Worm (Caenorhabditis elegans): ENCODE data around the gene C03B1.6.

Gene C03B1.6

ce11 chrX:6357772-6358171, 7.7 kb downstream of the C03B1.6 start, which contains the start of gene C03B1.10:
C03B1.10 (minus strand) TSS chrX:6357872.
- TF ChIP-seq lir-3 (tag; optimal IDR thresholded peaks at IDR 0.05; ENCODE audit: poor library complexity) = no peak
- TF ChIP-seq nhr-20 (tag; optimal IDR thresholded peaks at IDR 0.05) = no peak
- no peak for TF ChIP-seq nhr-77 (tag; optimal IDR thresholded peaks at IDR 0.05)
- no peak for TF ChIP-seq lin-35 (GFP tag; optimal IDR thresholded peaks at IDR 0.05)
- TF ChIP-seq hlh-4 (tag; optimal IDR thresholded peaks at IDR 0.05) = no peak
- no peak for TF ChIP-seq C16A3.4 (tag; optimal IDR thresholded peaks at IDR 0.05)
- no peak for TF ChIP-seq hpl-2 (GFP tag; optimal IDR thresholded peaks at IDR 0.05)
- no peak for TF ChIP-seq ama-1 (optimal IDR thresholded peaks at IDR 0.05)
- no peak for TF ChIP-seq skn-1 (tag; optimal IDR thresholded peaks at IDR 0.05)
- TF ChIP-seq Y116A8C.19 (tag; optimal IDR thresholded peaks at IDR 0.05; ENCODE audit: borderline replicate concordance) = no peak
- no peak for TF ChIP-seq lin-15B (tag; optimal IDR thresholded peaks at IDR 0.05)
- no peak for TF ChIP-seq fkh-10 (GFP tag; optimal IDR thresholded peaks at IDR 0.05)
- no peak for TF ChIP-seq mdl-1 (tag; optimal IDR thresholded peaks at IDR 0.05)
- no peak for TF ChIP-seq zag-1 (tag; optimal IDR thresholded peaks at IDR 0.05)
- no peak for TF ChIP-seq ces-1 (GFP tag; optimal IDR thresholded peaks at IDR 0.05)
- no peak for TF ChIP-seq tlp-1 (tag; optimal IDR thresholded peaks at IDR 0.05)
- no peak for TF ChIP-seq blmp-1 (tag; optimal IDR thresholded peaks at IDR 0.05)
- no peak for TF ChIP-seq nhr-90 (tag; optimal IDR thresholded peaks at IDR 0.05; ENCODE audit: poor library complexity)
- no peak for TF ChIP-seq lin-14 (GFP tag; optimal IDR thresholded peaks at IDR 0.05)

- TF ChIP-seq aly-2 (tag; optimal IDR thresholded peaks at IDR 0.05) (no peak), pqm-1 (tag; optimal IDR thresholded peaks at IDR 0.05) (no peak), lin-35 (GFP tag; optimal IDR thresholded peaks at IDR 0.05) (no peak), snu-23 (GFP tag; optimal IDR thresholded peaks at IDR 0.05) (no peak), aha-1 (tag; optimal IDR thresholded peaks at IDR 0.05) (no peak), egl-27 (tag; optimal IDR thresholded peaks at IDR 0.05) (no peak), fos-1 (tag; optimal IDR thresholded peaks at IDR 0.05) (no peak), sup-37 (GFP tag; optimal IDR thresholded peaks at IDR 0.05) (no peak), ceh-90 (tag; optimal IDR thresholded peaks at IDR 0.05) (no peak), jun-1 (tag; optimal IDR thresholded peaks at IDR 0.05) (no peak)
Observed at ce11 chrX:6360077-6360476, 10.0 kb downstream of the C03B1.6 start.

ce11 chrX:6360658-6361057, 10.5 kb downstream of the C03B1.6 start, which contains the start of gene C03B1.14:
C03B1.14 (minus strand) TSS chrX:6360758.
- TF ChIP-seq blmp-1 (tag; optimal IDR thresholded peaks at IDR 0.05) (no peak), pax-3 (tag; optimal IDR thresholded peaks at IDR 0.05) (no peak), fkh-10 (GFP tag; optimal IDR thresholded peaks at IDR 0.05) (no peak), nhr-71 (tag; optimal IDR thresholded peaks at IDR 0.05) (no peak), mab-9 (GFP tag; IDR thresholded peaks at IDR 0.05) (no peak), hpl-2 (GFP tag; optimal IDR thresholded peaks at IDR 0.05) (no peak)

- no peak for TF ChIP-seq efl-1 (optimal IDR thresholded peaks at IDR 0.05)
- TF ChIP-seq efl-1 (GFP tag; optimal IDR thresholded peaks at IDR 0.05 in 1 of 2) = peak in 1 of 2 experiments; percentile 29
- TF ChIP-seq ama-1 (optimal IDR thresholded peaks at IDR 0.05) = no peak
- no peak for TF ChIP-seq sptf-1 (tag; optimal IDR thresholded peaks at IDR 0.05)
- TF ChIP-seq lir-3 (tag; optimal IDR thresholded peaks at IDR 0.05; ENCODE audit: poor library complexity) = no peak
- no peak for TF ChIP-seq nhr-19 (GFP tag; conservative IDR thresholded peaks at IDR 0.05)
- no peak for TF ChIP-seq fos-1 (tag; optimal IDR thresholded peaks at IDR 0.05)
Observed at ce11 chrX:6364196-6364595, 14.1 kb downstream of the C03B1.6 start, which contains the start of gene C03B1.4. C03B1.4 (plus strand) TSS chrX:6364496.

ce11 chrX:6365715-6366114, 15.6 kb downstream of the C03B1.6 start, which contains the start of gene C03B1.3:
C03B1.3 (plus strand) TSS chrX:6366015.
- TF ChIP-seq snu-23 (GFP tag; optimal IDR thresholded peaks at IDR 0.05) (no peak), efl-3 (GFP tag; optimal IDR thresholded peaks at IDR 0.05) (no peak)
